Fruit fly (Drosophila melanogaster) whole organism, adult: ENCODE measurements around the gene sty.

Experiments
- CG11617 ChIP-seq: fragments of 200-800 bp; sonication (Bioruptor generic); optimal IDR thresholded peaks from 2 replicates; lab custom pipeline; 2017; ENCODE audit warnings: mild to moderate bottlenecking, missing biosample characterization, missing genetic modification reagents, missing genetic modification characterization
- CG12768 ChIP-seq: fragments of 200-800 bp; sonication (Bioruptor generic); optimal IDR thresholded peaks from 2 replicates; lab custom pipeline; 2017; ENCODE audit warnings: missing biosample characterization, missing genetic modification characterization, mild to moderate bottlenecking, moderate library complexity, missing genetic modification reagents
- CG14711 ChIP-seq: fragments of 200-800 bp; sonication (Bioruptor generic); optimal IDR thresholded peaks from 2 replicates; lab custom pipeline; 2018; ENCODE audit warnings: missing biosample characterization, mild to moderate bottlenecking, missing genetic modification characterization, moderate library complexity
- CG7045 ChIP-seq: fragments of 200-800 bp; sonication (Bioruptor generic); optimal IDR thresholded peaks from 2 replicates; lab custom pipeline; 2017; ENCODE audit warnings: missing biosample characterization, mild to moderate bottlenecking, missing genetic modification characterization
- Clk ChIP-seq: fragments of 200-800 bp; sonication (Bioruptor generic); optimal IDR thresholded peaks from 2 replicates; lab custom pipeline; 2017; ENCODE audit warnings: missing biosample characterization, missing genetic modification characterization
- Crg-1 ChIP-seq: fragments of 200-800 bp; sonication (Bioruptor generic); optimal IDR thresholded peaks from 2 replicates; lab custom pipeline; 2016; ENCODE audit warnings: missing biosample characterization, missing genetic modification characterization
- Hr96 ChIP-seq: fragments of 200-800 bp; sonication (Bioruptor generic); optimal IDR thresholded peaks from 2 replicates; lab custom pipeline; 2016; ENCODE audit warnings: missing biosample characterization, missing genetic modification characterization
- cic ChIP-seq: fragments of 200-800 bp; sonication (Bioruptor generic); optimal IDR thresholded peaks from 2 replicates; lab custom pipeline; 2017; ENCODE audit warnings: missing biosample characterization, mild to moderate bottlenecking, missing genetic modification characterization, moderate library complexity
- cnc ChIP-seq, 2 experiments: fragments of >200 bp; optimal IDR thresholded peaks; 2 replicates each; lab custom pipeline; 2017
- kay ChIP-seq: fragments of 200-800 bp; sonication (Bioruptor generic); peaks from one replicate; lab custom pipeline; 2016; ENCODE audit warnings: missing biosample characterization, missing genetic modification characterization, borderline replicate concordance
- ovo ChIP-seq: fragments of 200-800 bp; sonication (Bioruptor generic); optimal IDR thresholded peaks from 2 replicates; lab custom pipeline; 2016; ENCODE audit warnings: missing biosample characterization, missing genetic modification characterization
- tj ChIP-seq: fragments of 200-800 bp; sonication (Bioruptor generic); optimal IDR thresholded peaks from 3 replicates; lab custom pipeline; 2017; ENCODE audit warnings: missing biosample characterization, mild to moderate bottlenecking, missing genetic modification characterization, moderate library complexity
- toe ChIP-seq: fragments of 200-800 bp; sonication (Bioruptor generic); optimal IDR thresholded peaks from 2 replicates; lab custom pipeline; 2016; ENCODE audit warnings: missing biosample characterization, missing genetic modification characterization

dm6 chr3L:3417759-3418158 is 7.0 kb downstream of the sty start:
- TF ChIP-seq CG14711 = no peak
- no peak for TF ChIP-seq Hr96 (GFP tag; lab: Kevin White, UChicago)
- TF ChIP-seq Crg-1 (GFP tag; lab: Kevin White, UChicago) = no peak
- TF ChIP-seq ovo (GFP tag; lab: Kevin White, UChicago) = no peak
- peak; percentile 5 for TF ChIP-seq toe (GFP tag; lab: Kevin White, UChicago)
- TF ChIP-seq CG12768 (GFP tag; lab: Kevin White, UChicago) = no peak
- TF ChIP-seq kay (GFP tag; lab: Kevin White, UChicago) = peak; percentile 75
- TF ChIP-seq Clk (GFP tag; lab: Kevin White, UChicago) = no peak
- no peak for TF ChIP-seq cic (GFP tag; lab: Kevin White, UChicago)
- TF ChIP-seq tj (GFP tag; lab: Kevin White, UChicago) = no peak
- TF ChIP-seq CG11617 (GFP tag; lab: Kevin White, UChicago) = no peak
- no peak for TF ChIP-seq CG7045 (GFP tag; lab: Kevin White, UChicago)
- no peak for TF ChIP-seq cnc (optimal IDR thresholded peaks at IDR 0.05; lab: Kevin White, UChicago)
